Fruit fly (Drosophila melanogaster) S2 (cell line): ENCODE measurements around the gene Ste12DOR.

ENCODE experiments used
- CG8478 ChIP-seq: fragments of >200 bp; optimal IDR thresholded peaks from 2 replicates; lab custom pipeline; 2018
- CTCF ChIP-seq, 2 experiments: fragments of >200 bp; optimal IDR thresholded peaks; 2 replicates each; lab custom pipeline; 2018

DNA sequence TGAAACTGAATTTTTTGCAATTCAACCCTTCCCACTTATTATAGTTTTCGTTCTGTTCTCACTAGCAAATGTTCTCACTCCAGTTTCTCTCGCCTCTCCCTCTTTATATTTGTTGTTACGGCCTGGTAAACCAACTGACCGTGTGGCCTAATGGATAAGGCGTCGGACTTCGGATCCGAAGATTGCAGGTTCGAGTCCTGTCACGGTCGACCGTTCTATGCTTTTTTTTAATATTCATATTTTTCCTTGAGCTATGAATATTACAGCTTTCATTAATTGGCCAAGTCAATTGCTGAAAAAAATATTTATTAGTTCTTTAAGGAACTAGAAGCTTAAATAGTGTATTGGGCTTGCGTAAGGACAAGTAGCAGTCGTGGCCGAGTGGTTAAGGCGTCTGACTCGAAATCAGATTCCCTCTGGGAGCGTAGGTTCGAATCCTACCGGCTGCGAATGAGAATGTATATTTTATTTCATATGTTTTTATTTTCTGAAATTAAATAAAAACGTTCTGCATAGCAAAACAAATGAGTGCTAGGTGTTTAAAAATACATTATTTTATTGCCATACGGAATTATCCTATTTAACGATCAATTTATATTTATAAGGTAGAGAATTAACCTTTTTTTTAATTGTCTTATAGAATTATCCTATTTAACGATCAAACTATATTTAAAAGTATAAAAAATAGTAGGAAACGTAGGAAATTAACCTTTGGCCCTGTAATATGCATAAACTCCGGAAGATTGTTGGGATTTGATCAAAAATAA is 14.9 kb downstream of the Ste12DOR start:
- TF ChIP-seq CTCF (optimal IDR thresholded peaks at IDR 0.05; lab: Kevin White, UChicago): no peak
- TF ChIP-seq CG8478 (lab: Kevin White, UChicago): no peak
